Fruit fly (Drosophila melanogaster) whole organism, embryonic: ENCODE data around the gene CG4953.

Experiments used
- ATbp ChIP-seq: fragments of 200-800 bp; sonication (Bioruptor generic); optimal IDR thresholded peaks from 2 replicates; lab custom pipeline; 2017; ENCODE audit warnings: missing biosample characterization, mild to moderate bottlenecking, missing genetic modification characterization, missing genetic modification reagents
- CG11723 ChIP-seq: fragments of 200-800 bp; sonication (Bioruptor generic); optimal IDR thresholded peaks from 2 replicates; lab custom pipeline; 2017; ENCODE audit warnings: missing biosample characterization, mild to moderate bottlenecking, missing genetic modification characterization
- CG12071 ChIP-seq: fragments of 200-800 bp; sonication (Bioruptor generic); optimal IDR thresholded peaks from 3 replicates; lab custom pipeline; 2018; ENCODE audit warnings: missing biosample characterization, mild to moderate bottlenecking, missing genetic modification characterization
- CG12155 ChIP-seq: fragments of 200-800 bp; sonication (Bioruptor generic); optimal IDR thresholded peaks from 3 replicates; lab custom pipeline; 2016; ENCODE audit warnings: missing biosample characterization, missing genetic modification characterization
- CG12659 ChIP-seq: fragments of 200-800 bp; sonication (Bioruptor generic); optimal IDR thresholded peaks from 3 replicates; lab custom pipeline; 2017; ENCODE audit warnings: mild to moderate bottlenecking, missing biosample characterization, missing genetic modification reagents, missing genetic modification characterization
- CG12942 ChIP-seq: fragments of 200-800 bp; sonication (Bioruptor generic); optimal IDR thresholded peaks from 3 replicates; lab custom pipeline; 2016; ENCODE audit warnings: missing biosample characterization, missing genetic modification characterization
- CG13123 ChIP-seq: fragments of 200-800 bp; sonication (Bioruptor generic); optimal IDR thresholded peaks from 2 replicates; lab custom pipeline; 2016; ENCODE audit warnings: missing biosample characterization, missing genetic modification characterization
- CG14050 ChIP-seq: fragments of 200-800 bp; sonication (Bioruptor generic); IDR thresholded peaks from 3 replicates; pipeline ENCODE4 v1.3.6; 2022; ENCODE audit warnings: missing biosample characterization, missing genetic modification characterization
- CG14441 ChIP-seq: fragments of 200-800 bp; sonication (Bioruptor generic); IDR thresholded peaks from 2 replicates; pipeline ENCODE4 v1.3.6; 2022; ENCODE audit warnings: missing biosample characterization, missing genetic modification characterization
- CG14667 ChIP-seq: fragments of 200-800 bp; sonication (Bioruptor generic); IDR thresholded peaks from 2 replicates; pipeline ENCODE4 v1.3.6; 2022; ENCODE audit warnings: missing biosample characterization, missing genetic modification characterization
- CG17186 ChIP-seq: fragments of 200-800 bp; sonication (Bioruptor generic); optimal IDR thresholded peaks from 3 replicates; lab custom pipeline; 2017; ENCODE audit warnings: missing biosample characterization, missing genetic modification reagents, missing genetic modification characterization
- CG17361 ChIP-seq: fragments of 200-800 bp; sonication (Bioruptor generic); IDR thresholded peaks from 3 replicates; pipeline ENCODE4 v1.3.6; 2022; ENCODE audit warnings: missing biosample characterization, missing genetic modification characterization
- CG18764 ChIP-seq: fragments of 200-800 bp; sonication (Bioruptor generic); optimal IDR thresholded peaks from 3 replicates; lab custom pipeline; 2016; ENCODE audit warnings: missing biosample characterization, missing genetic modification characterization
- CG7271 ChIP-seq: fragments of 200-800 bp; sonication (Bioruptor generic); optimal IDR thresholded peaks from 2 replicates; lab custom pipeline; 2018; ENCODE audit warnings: missing biosample characterization, mild to moderate bottlenecking, missing genetic modification characterization, moderate library complexity
- CG9727 ChIP-seq: fragments of 200-800 bp; sonication (Bioruptor generic); optimal IDR thresholded peaks from 3 replicates; lab custom pipeline; 2017; ENCODE audit warnings: missing biosample characterization, mild to moderate bottlenecking, missing genetic modification characterization
- Dip2 ChIP-seq: fragments of 200-800 bp; sonication (Bioruptor generic); IDR thresholded peaks from 2 replicates; pipeline ENCODE4 v1.3.6; 2022; ENCODE audit warnings: missing biosample characterization, missing genetic modification characterization
- Dip3 ChIP-seq: fragments of 200-800 bp; sonication (Bioruptor generic); optimal IDR thresholded peaks from 3 replicates; lab custom pipeline; 2016; ENCODE audit warnings: missing biosample characterization, missing genetic modification characterization
- E2f2 ChIP-seq: fragments of 200-800 bp; sonication (Bioruptor generic); IDR thresholded peaks from 2 replicates; pipeline ENCODE4 v1.3.6; 2022; ENCODE audit warnings: missing biosample characterization, missing genetic modification characterization
- Hey ChIP-seq: fragments of 200-800 bp; sonication (Bioruptor generic); optimal IDR thresholded peaks from 3 replicates; lab custom pipeline; 2018; ENCODE audit warnings: missing biosample characterization, mild to moderate bottlenecking, missing genetic modification characterization
- Kr ChIP-seq: fragments of 200-800 bp; sonication (Bioruptor generic); optimal IDR thresholded peaks from 2 replicates; lab custom pipeline; 2017; ENCODE audit warnings: missing biosample characterization, mild to moderate bottlenecking, missing genetic modification characterization
- Lhr ChIP-seq: fragments of 200-800 bp; sonication (Bioruptor generic); optimal IDR thresholded peaks from 3 replicates; lab custom pipeline; 2017; ENCODE audit warnings: mild to moderate bottlenecking, missing biosample characterization, missing genetic modification reagents, missing genetic modification characterization
- MESR4 ChIP-seq: fragments of 200-800 bp; sonication (Bioruptor generic); optimal IDR thresholded peaks from 2 replicates; lab custom pipeline; 2018; ENCODE audit warnings: missing biosample characterization, mild to moderate bottlenecking, missing genetic modification characterization, moderate library complexity
- Max ChIP-seq: fragments of 200-800 bp; sonication (Bioruptor generic); optimal IDR thresholded peaks from 2 replicates; lab custom pipeline; 2016; ENCODE audit warnings: missing biosample characterization, mild to moderate bottlenecking, missing genetic modification characterization
- Med ChIP-seq: fragments of 200-800 bp; sonication (Bioruptor generic); peaks from one replicate; lab custom pipeline; 2016; ENCODE audit warnings: missing biosample characterization, missing genetic modification characterization, mild to moderate bottlenecking, inconsistent platforms, moderate library complexity
- NC2α ChIP-seq: fragments of 200-800 bp; sonication (Bioruptor generic); optimal IDR thresholded peaks from 2 replicates; lab custom pipeline; 2016; ENCODE audit warnings: missing biosample characterization, missing genetic modification characterization
- NFAT ChIP-seq: fragments of 200-800 bp; sonication (Bioruptor generic); IDR thresholded peaks from 2 replicates; pipeline ENCODE4 v1.3.6; 2022; ENCODE audit warnings: missing biosample characterization, missing genetic modification characterization
- Neu2 ChIP-seq: fragments of 200-800 bp; sonication (Bioruptor generic); optimal IDR thresholded peaks from 3 replicates; lab custom pipeline; 2016; ENCODE audit warnings: missing biosample characterization, missing genetic modification characterization, borderline replicate concordance
- Sry-δ ChIP-seq: fragments of 200-800 bp; sonication (Bioruptor generic); optimal IDR thresholded peaks from 2 replicates; lab custom pipeline; 2016; ENCODE audit warnings: missing biosample characterization, missing genetic modification characterization
- Stat92E ChIP-seq, 3 experiments: fragments of >200 bp in 2 of 3; fragments of 200-800 bp in 1 of 3; sonication (Bioruptor generic) in 1 of 3; optimal IDR thresholded peaks; 2 replicates each; lab custom pipeline; 2017 to 2019; ENCODE audit warnings: missing biosample characterization in 3 of 3, missing genetic modification characterization in 3 of 3, mild to moderate bottlenecking in 1 of 3, moderate library complexity in 1 of 3
- Taf1 ChIP-seq: fragments of 200-800 bp; sonication (Bioruptor generic); IDR thresholded peaks from 2 replicates; pipeline ENCODE4 v1.3.6; 2022; ENCODE audit warnings: missing biosample characterization, missing genetic modification characterization
- crp ChIP-seq, 2 experiments: fragments of 200-800 bp; sonication (Bioruptor generic); optimal IDR thresholded peaks; 2 replicates in 1 of 2; 3 replicates in 1 of 2; lab custom pipeline; 2017; ENCODE audit warnings: missing biosample characterization in 2 of 2, missing genetic modification characterization in 2 of 2, mild to moderate bottlenecking in 1 of 2, moderate library complexity in 1 of 2
- dmrt99B ChIP-seq: fragments of 200-800 bp; sonication (Bioruptor generic); optimal IDR thresholded peaks from 2 replicates; lab custom pipeline; 2018; ENCODE audit warnings: missing biosample characterization, mild to moderate bottlenecking, missing genetic modification characterization, moderate library complexity
- fd96Cb ChIP-seq: fragments of 200-800 bp; sonication (Bioruptor generic); optimal IDR thresholded peaks from 2 replicates; lab custom pipeline; 2018; ENCODE audit warnings: missing biosample characterization, mild to moderate bottlenecking, missing genetic modification characterization, moderate library complexity
- gcm ChIP-seq: fragments of 200-800 bp; sonication (Bioruptor generic); optimal IDR thresholded peaks from 2 replicates; lab custom pipeline; 2019; ENCODE audit warnings: missing biosample characterization, mild to moderate bottlenecking, missing genetic modification characterization, moderate library complexity
- grn ChIP-seq: fragments of 200-800 bp; sonication (Bioruptor generic); optimal IDR thresholded peaks from 3 replicates; lab custom pipeline; 2017; ENCODE audit warnings: missing biosample characterization, missing genetic modification characterization
- hth ChIP-seq: fragments of >200 bp; optimal IDR thresholded peaks from 2 replicates; lab custom pipeline; 2017; ENCODE audit warnings: inconsistent platforms
- lbe ChIP-seq: fragments of 200-800 bp; sonication (Bioruptor generic); optimal IDR thresholded peaks from 2 replicates; lab custom pipeline; 2016; ENCODE audit warnings: missing biosample characterization, mild to moderate bottlenecking, missing genetic modification characterization
- lov ChIP-seq, 2 experiments: fragments of 200-800 bp in 1 of 2; fragments of >200 bp in 1 of 2; sonication (Bioruptor generic) in 1 of 2; IDR thresholded peaks in 1 of 2; optimal IDR thresholded peaks in 1 of 2; 2 replicates in 1 of 2; 3 replicates in 1 of 2; pipeline versions ENCODE4 v1.3.6 to Lab custom; 2017 to 2022; ENCODE audit warnings: missing biosample characterization in 1 of 2, missing genetic modification characterization in 1 of 2
- mirr ChIP-seq: fragments of 200-800 bp; sonication (Bioruptor generic); optimal IDR thresholded peaks from 3 replicates; lab custom pipeline; 2018; ENCODE audit warnings: missing biosample characterization, mild to moderate bottlenecking, missing genetic modification characterization
- org-1 ChIP-seq: fragments of 200-800 bp; sonication (Bioruptor generic); optimal IDR thresholded peaks from 2 replicates; lab custom pipeline; 2017; ENCODE audit warnings: missing biosample characterization, missing genetic modification characterization
- pros ChIP-seq: fragments of 200-800 bp; sonication (Bioruptor generic); optimal IDR thresholded peaks from 3 replicates; lab custom pipeline; 2019; ENCODE audit warnings: missing biosample characterization, mild to moderate bottlenecking, missing genetic modification characterization, moderate library complexity
- ranshi ChIP-seq: fragments of 200-800 bp; sonication (Bioruptor generic); IDR thresholded peaks from 2 replicates; pipeline ENCODE4 v1.3.6; 2022; ENCODE audit warnings: missing biosample characterization, missing genetic modification characterization
- rib ChIP-seq: fragments of 200-800 bp; sonication (Bioruptor generic); IDR thresholded peaks from 2 replicates; pipeline ENCODE4 v1.3.6; 2022; ENCODE audit warnings: missing biosample characterization, missing genetic modification characterization
- scrt ChIP-seq: fragments of 200-800 bp; sonication (Bioruptor generic); optimal IDR thresholded peaks from 2 replicates; lab custom pipeline; 2018; ENCODE audit warnings: missing biosample characterization, mild to moderate bottlenecking, missing genetic modification characterization, moderate library complexity
- trh ChIP-seq: fragments of 200-800 bp; sonication (Bioruptor generic); optimal IDR thresholded peaks from 2 replicates; lab custom pipeline; 2016; ENCODE audit warnings: missing biosample characterization, missing genetic modification characterization
- tup ChIP-seq: fragments of 200-800 bp; sonication (Bioruptor generic); optimal IDR thresholded peaks from 2 replicates; lab custom pipeline; 2016; ENCODE audit warnings: missing biosample characterization, mild to moderate bottlenecking, missing genetic modification characterization, moderate library complexity
- unc-4 ChIP-seq: fragments of 200-800 bp; sonication (Bioruptor generic); IDR thresholded peaks from 2 replicates; pipeline ENCODE4 v1.3.6; 2022; ENCODE audit warnings: missing biosample characterization, missing genetic modification characterization; ENCODE audit not compliant: partially characterized antibody
- unpg ChIP-seq: fragments of 200-800 bp; sonication (Bioruptor generic); optimal IDR thresholded peaks from 3 replicates; lab custom pipeline; 2018; ENCODE audit warnings: missing biosample characterization, mild to moderate bottlenecking, missing genetic modification characterization, moderate library complexity
- vvl ChIP-seq: fragments of 200-800 bp; sonication (Bioruptor generic); IDR thresholded peaks from 2 replicates; pipeline ENCODE4 v1.3.6; 2022; ENCODE audit warnings: missing biosample characterization, missing genetic modification characterization
- wor ChIP-seq: fragments of 200-800 bp; sonication (Bioruptor generic); IDR thresholded peaks from 2 replicates; pipeline ENCODE4 v1.3.6; 2022; ENCODE audit warnings: missing biosample characterization, missing genetic modification characterization

The CG4953 gene

dm6 chr2L:10292066-10292560 lies 25.6 kb downstream of the CG4953 start, which contains the start of gene Ufd4 (continued):
- TF ChIP-seq trh: no peak
- TF ChIP-seq Sry-δ: peak; percentile 87
- TF ChIP-seq Stat92E (GFP tag; optimal IDR thresholded peaks at IDR 0.05; lab: Kevin White, UChicago): peak in 1 of 3 experiments; percentile 69
- TF ChIP-seq Dip3: peak; percentile 55
- TF ChIP-seq pros: no peak
- peak; percentile 95 for TF ChIP-seq Med (GFP tag; lab: Kevin White, UChicago)
- no peak; the same call in 1 of the 2 replicates for TF ChIP-seq ranshi
- no peak for TF ChIP-seq Taf1 (GFP tag; lab: Robert Waterston, UW)
- TF ChIP-seq CG17186 (GFP tag; lab: Kevin White, UChicago): no peak
- TF ChIP-seq CG7271 (tag; lab: Kevin White, UChicago): peak; percentile 45
- TF ChIP-seq CG17361 (GFP tag; lab: Robert Waterston, UW): no peak
- TF ChIP-seq Neu2 (GFP tag; lab: Kevin White, UChicago): no peak
- no peak for TF ChIP-seq grn
- TF ChIP-seq crp (GFP tag; optimal IDR thresholded peaks at IDR 0.05; lab: Kevin White, UChicago): no peak
- TF ChIP-seq NC2α (GFP tag; lab: Kevin White, UChicago): no peak
- peak; percentile 77 for TF ChIP-seq MESR4 (GFP tag; lab: Kevin White, UChicago)
- TF ChIP-seq CG12942 (GFP tag; lab: Kevin White, UChicago): peak; percentile 7
- TF ChIP-seq CG14050 (GFP tag; lab: Robert Waterston, UW): no peak; the same call in 1 of the 3 replicates
- no peak for TF ChIP-seq CG12071 (GFP tag; lab: Kevin White, UChicago)
- TF ChIP-seq CG12659 (GFP tag; lab: Kevin White, UChicago): peak; percentile 79
- no peak for TF ChIP-seq ATbp (GFP tag; lab: Kevin White, UChicago)
- no peak for TF ChIP-seq Dip2 (GFP tag; lab: Robert Waterston, UW)
- peak; percentile 25; the same call in 1 of the 2 replicates for TF ChIP-seq rib
- peak; percentile 53 for TF ChIP-seq Max (GFP tag; lab: Kevin White, UChicago)
- TF ChIP-seq CG12155 (GFP tag; lab: Kevin White, UChicago): peak; percentile 57
- peak; percentile 50 for TF ChIP-seq CG18764 (GFP tag; lab: Kevin White, UChicago)
- TF ChIP-seq unpg (GFP tag; lab: Kevin White, UChicago): no peak
- no peak for TF ChIP-seq wor (GFP tag; lab: Robert Waterston, UW)
- no peak; the same call in 1 of the 2 replicates for TF ChIP-seq unc-4 (GFP tag; lab: Robert Waterston, UW)
- TF ChIP-seq scrt: no peak
- TF ChIP-seq CG13123: peak; percentile 6
- TF ChIP-seq hth (lab: Kevin White, UChicago): no peak
- no peak for TF ChIP-seq gcm (GFP tag; lab: Kevin White, UChicago)
- TF ChIP-seq tup (GFP tag; lab: Kevin White, UChicago): no peak
- no peak for TF ChIP-seq CG14667 (GFP tag; lab: Robert Waterston, UW)
- TF ChIP-seq Hey (tag; lab: Kevin White, UChicago): no peak
- TF ChIP-seq CG9727 (GFP tag; lab: Kevin White, UChicago): no peak
- TF ChIP-seq mirr: no peak
- TF ChIP-seq lov (optimal IDR thresholded peaks at IDR 0.05; lab: Kevin White, UChicago): no peak
- TF ChIP-seq lov (GFP tag; IDR thresholded peaks at IDR 0.05; lab: Robert Waterston, UW): no peak; the same call in 2 of the 3 replicates
- peak; percentile 1 for TF ChIP-seq org-1
- TF ChIP-seq E2f2 (GFP tag; lab: Robert Waterston, UW): peak; percentile 33; the same call in 1 of the 2 replicates
- TF ChIP-seq Kr: no peak
- TF ChIP-seq lbe (GFP tag; lab: Kevin White, UChicago): no peak
- peak; percentile 88; the same call in 1 of the 2 replicates for TF ChIP-seq vvl
- TF ChIP-seq Lhr (GFP tag; lab: Kevin White, UChicago): no peak
- TF ChIP-seq CG14441: no peak; the same call in 1 of the 2 replicates
- no peak for TF ChIP-seq CG11723 (GFP tag; lab: Kevin White, UChicago)
- peak; percentile 56 for TF ChIP-seq fd96Cb (tag; lab: Kevin White, UChicago)
- no peak for TF ChIP-seq dmrt99B (tag; lab: Kevin White, UChicago)
- TF ChIP-seq NFAT: no peak
